Fruit fly (Drosophila melanogaster): ENCODE data around the gene brv1.
A peak's percentile ranks its signal among the peaks of the same experiment; 100 is the strongest.

DNA sequence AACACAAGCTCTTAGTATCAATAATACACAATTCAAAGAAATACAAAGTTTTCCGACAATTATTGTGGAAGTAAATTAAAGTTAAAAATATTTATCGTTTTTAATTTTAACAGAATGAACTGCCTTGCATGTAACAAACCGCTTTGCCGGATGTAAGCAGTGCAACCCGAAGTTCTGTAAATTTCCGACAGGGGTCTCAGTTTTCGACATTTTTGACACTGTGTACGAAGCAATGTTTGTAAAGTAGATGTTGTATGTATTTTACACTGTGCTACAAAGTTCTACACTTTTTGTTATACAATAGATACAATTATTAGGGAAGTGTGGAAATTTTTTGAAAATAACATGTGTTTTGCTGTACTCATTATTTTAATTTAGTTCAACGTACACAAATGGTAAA lies 30.2 kb upstream of the brv1 start:
- TF ChIP-seq CG13424 (tag; optimal IDR thresholded peaks at IDR 0.05) (peak; percentile 70), org-1 (GFP tag; optimal IDR thresholded peaks at IDR 0.05) (peak; percentile 76), CG7372 (GFP tag; IDR thresholded peaks at IDR 0.05) (peak; percentile 91), Mad (GFP tag; optimal IDR thresholded peaks at IDR 0.05) (peak; percentile 81)

All from whole organism, embryonic.